Fruit fly (Drosophila melanogaster) whole organism, embryonic: Measurements from ENCODE around the gene CG16753.

Source experiments
- Adf1 ChIP-seq: fragments of 200-800 bp; sonication (Bioruptor generic); IDR thresholded peaks from 2 replicates; pipeline ENCODE4 v1.3.6; 2022; ENCODE audit warnings: missing biosample characterization, missing genetic modification characterization
- Antp ChIP-seq: fragments of 200-800 bp; sonication (Bioruptor generic); optimal IDR thresholded peaks from 3 replicates; lab custom pipeline; 2016; ENCODE audit warnings: missing biosample characterization, missing genetic modification characterization
- B-H1 ChIP-seq: fragments of 200-800 bp; sonication (Bioruptor generic); IDR thresholded peaks from 3 replicates; pipeline ENCODE4 v1.3.6; 2022; ENCODE audit warnings: missing biosample characterization, missing genetic modification characterization
- BtbVII ChIP-seq: fragments of 200-800 bp; sonication (Bioruptor generic); optimal IDR thresholded peaks from 3 replicates; lab custom pipeline; 2017; ENCODE audit warnings: missing biosample characterization, mild to moderate bottlenecking, missing genetic modification characterization
- CG11085 ChIP-seq: fragments of 200-800 bp; sonication (Bioruptor generic); IDR thresholded peaks from 2 replicates; pipeline ENCODE4 v1.3.6; 2022; ENCODE audit warnings: missing biosample characterization, missing genetic modification characterization
- CG11560 ChIP-seq: fragments of 200-800 bp; sonication (Bioruptor generic); IDR thresholded peaks from 3 replicates; pipeline ENCODE4 v1.3.6; 2022; ENCODE audit warnings: missing biosample characterization, missing genetic modification characterization
- CG1529 ChIP-seq: fragments of 200-800 bp; sonication (Bioruptor generic); optimal IDR thresholded peaks from 3 replicates; lab custom pipeline; 2018; ENCODE audit warnings: missing biosample characterization, missing genetic modification characterization
- CG1603 ChIP-seq: fragments of 200-800 bp; sonication (Bioruptor generic); optimal IDR thresholded peaks from 2 replicates; lab custom pipeline; 2019; ENCODE audit warnings: missing biosample characterization, mild to moderate bottlenecking, missing genetic modification characterization, moderate library complexity
- CG1792 ChIP-seq: fragments of 200-800 bp; sonication (Bioruptor generic); optimal IDR thresholded peaks from 2 replicates; lab custom pipeline; 2016; ENCODE audit warnings: missing biosample characterization, missing genetic modification characterization
- CG18599 ChIP-seq: fragments of 200-800 bp; sonication (Bioruptor generic); optimal IDR thresholded peaks from 3 replicates; lab custom pipeline; 2017; ENCODE audit warnings: missing biosample characterization, missing genetic modification characterization, mild to moderate bottlenecking, moderate library complexity, missing genetic modification reagents
- CG2116 ChIP-seq: fragments of 200-800 bp; sonication (Bioruptor generic); optimal IDR thresholded peaks from 3 replicates; lab custom pipeline; 2018; ENCODE audit warnings: missing biosample characterization, mild to moderate bottlenecking, missing genetic modification characterization
- CG30403 ChIP-seq: fragments of 200-800 bp; sonication (Bioruptor generic); optimal IDR thresholded peaks from 3 replicates; lab custom pipeline; 2016; ENCODE audit warnings: missing biosample characterization, missing genetic modification characterization
- CG33557 ChIP-seq: fragments of 200-800 bp; sonication (Bioruptor generic); optimal IDR thresholded peaks from 2 replicates; lab custom pipeline; 2019; ENCODE audit warnings: missing biosample characterization, mild to moderate bottlenecking, missing genetic modification characterization, moderate library complexity
- CG4820 ChIP-seq: fragments of 200-800 bp; sonication (Bioruptor generic); optimal IDR thresholded peaks from 3 replicates; lab custom pipeline; 2016; ENCODE audit warnings: missing biosample characterization, missing genetic modification characterization
- CG6254 ChIP-seq: fragments of 200-800 bp; sonication (Bioruptor generic); optimal IDR thresholded peaks from 3 replicates; lab custom pipeline; 2017; ENCODE audit warnings: mild to moderate bottlenecking, missing biosample characterization, missing genetic modification reagents, missing genetic modification characterization
- CG6272 ChIP-seq: fragments of 200-800 bp; sonication (Bioruptor generic); IDR thresholded peaks from 2 replicates; pipeline ENCODE4 v1.3.6; 2022; ENCODE audit warnings: missing biosample characterization, missing genetic modification characterization
- CG8765 ChIP-seq: fragments of 200-800 bp; sonication (Bioruptor generic); IDR thresholded peaks from 2 replicates; pipeline ENCODE4 v1.3.6; 2022; ENCODE audit warnings: missing biosample characterization, missing genetic modification characterization
- CoRest ChIP-seq: fragments of 200-800 bp; sonication (Bioruptor generic); optimal IDR thresholded peaks from 3 replicates; lab custom pipeline; 2018; ENCODE audit warnings: missing biosample characterization, mild to moderate bottlenecking, missing genetic modification characterization, moderate library complexity
- Dip3 ChIP-seq: fragments of 200-800 bp; sonication (Bioruptor generic); optimal IDR thresholded peaks from 3 replicates; lab custom pipeline; 2016; ENCODE audit warnings: missing biosample characterization, missing genetic modification characterization
- Dp ChIP-seq: fragments of 200-800 bp; sonication (Bioruptor generic); optimal IDR thresholded peaks from 2 replicates; lab custom pipeline; 2018; ENCODE audit warnings: missing biosample characterization, mild to moderate bottlenecking, missing genetic modification characterization, moderate library complexity
- HLH3B ChIP-seq: fragments of 200-800 bp; sonication (Bioruptor generic); IDR thresholded peaks from 2 replicates; pipeline ENCODE4 v1.3.6; 2022; ENCODE audit warnings: missing biosample characterization, missing genetic modification characterization
- HLH4C ChIP-seq: fragments of 200-800 bp; sonication (Bioruptor generic); IDR thresholded peaks from 3 replicates; pipeline ENCODE4 v1.3.6; 2022; ENCODE audit warnings: missing biosample characterization, missing genetic modification characterization; ENCODE audit not compliant: partially characterized antibody
- HLH54F ChIP-seq: fragments of 200-800 bp; sonication (Bioruptor generic); optimal IDR thresholded peaks from 3 replicates; lab custom pipeline; 2016; ENCODE audit warnings: missing biosample characterization, missing genetic modification characterization
- Hand ChIP-seq: fragments of 200-800 bp; sonication (Bioruptor generic); optimal IDR thresholded peaks from 2 replicates; lab custom pipeline; 2017; ENCODE audit warnings: mild to moderate bottlenecking, missing biosample characterization, missing genetic modification reagents, missing genetic modification characterization
- HmgZ ChIP-seq: fragments of 200-800 bp; sonication (Bioruptor generic); optimal IDR thresholded peaks from 2 replicates; lab custom pipeline; 2018; ENCODE audit warnings: missing biosample characterization, mild to moderate bottlenecking, missing genetic modification characterization
- Hr3 ChIP-seq: fragments of 200-800 bp; sonication (Bioruptor generic); optimal IDR thresholded peaks from 3 replicates; lab custom pipeline; 2016; ENCODE audit warnings: missing biosample characterization, missing genetic modification characterization
- Max ChIP-seq: fragments of 200-800 bp; sonication (Bioruptor generic); optimal IDR thresholded peaks from 2 replicates; lab custom pipeline; 2016; ENCODE audit warnings: missing biosample characterization, mild to moderate bottlenecking, missing genetic modification characterization
- Oli ChIP-seq: fragments of 200-800 bp; sonication (Bioruptor generic); optimal IDR thresholded peaks from 2 replicates; lab custom pipeline; 2018; ENCODE audit warnings: missing biosample characterization, mild to moderate bottlenecking, missing genetic modification characterization, moderate library complexity
- Stat92E ChIP-seq, 3 experiments: fragments of >200 bp in 2 of 3; fragments of 200-800 bp in 1 of 3; sonication (Bioruptor generic) in 1 of 3; optimal IDR thresholded peaks; 2 replicates each; lab custom pipeline; 2017 to 2019; ENCODE audit warnings: missing biosample characterization in 3 of 3, missing genetic modification characterization in 3 of 3, mild to moderate bottlenecking in 1 of 3, moderate library complexity in 1 of 3
- Vsx1 ChIP-seq: fragments of 200-800 bp; sonication (Bioruptor generic); optimal IDR thresholded peaks from 2 replicates; lab custom pipeline; 2017; ENCODE audit warnings: missing biosample characterization, mild to moderate bottlenecking, missing genetic modification characterization, missing genetic modification reagents
- al ChIP-seq: fragments of 200-800 bp; sonication (Bioruptor generic); IDR thresholded peaks from 2 replicates; pipeline ENCODE4 v1.3.6; 2022; ENCODE audit warnings: missing biosample characterization, missing genetic modification characterization
- ato ChIP-seq: fragments of 200-800 bp; sonication (Bioruptor generic); IDR thresholded peaks from 2 replicates; pipeline ENCODE4 v1.3.6; 2022; ENCODE audit warnings: missing biosample characterization, missing genetic modification characterization; ENCODE audit not compliant: partially characterized antibody
- cad ChIP-seq: fragments of >200 bp; optimal IDR thresholded peaks from 2 replicates; lab custom pipeline; 2017; ENCODE audit warnings: missing biosample characterization, missing genetic modification characterization
- crc ChIP-seq: fragments of 200-800 bp; sonication (Bioruptor generic); optimal IDR thresholded peaks from 2 replicates; lab custom pipeline; 2016; ENCODE audit warnings: missing biosample characterization, missing genetic modification characterization
- gsb ChIP-seq: fragments of 200-800 bp; sonication (Bioruptor generic); IDR thresholded peaks from 2 replicates; pipeline ENCODE4 v1.3.6; 2022; ENCODE audit warnings: missing biosample characterization, missing genetic modification characterization
- knrl ChIP-seq: fragments of 200-800 bp; sonication (Bioruptor generic); IDR thresholded peaks from 3 replicates; pipeline ENCODE4 v1.3.6; 2022; ENCODE audit warnings: missing biosample characterization, missing genetic modification characterization; ENCODE audit not compliant: partially characterized antibody
- lov ChIP-seq, 2 experiments: fragments of 200-800 bp in 1 of 2; fragments of >200 bp in 1 of 2; sonication (Bioruptor generic) in 1 of 2; IDR thresholded peaks in 1 of 2; optimal IDR thresholded peaks in 1 of 2; 2 replicates in 1 of 2; 3 replicates in 1 of 2; pipeline versions ENCODE4 v1.3.6 to Lab custom; 2017 to 2022; ENCODE audit warnings: missing biosample characterization in 1 of 2, missing genetic modification characterization in 1 of 2
- pum ChIP-seq: fragments of 200-800 bp; sonication (Bioruptor generic); optimal IDR thresholded peaks from 2 replicates; lab custom pipeline; 2016; ENCODE audit warnings: missing biosample characterization, missing genetic modification characterization
- repo ChIP-seq: fragments of 200-800 bp; sonication (Bioruptor generic); optimal IDR thresholded peaks from 2 replicates; lab custom pipeline; 2016; ENCODE audit warnings: missing biosample characterization, missing genetic modification characterization
- rib ChIP-seq: fragments of 200-800 bp; sonication (Bioruptor generic); IDR thresholded peaks from 2 replicates; pipeline ENCODE4 v1.3.6; 2022; ENCODE audit warnings: missing biosample characterization, missing genetic modification characterization
- slbo ChIP-seq: fragments of 200-800 bp; sonication (Bioruptor generic); IDR thresholded peaks from 2 replicates; pipeline ENCODE4 v1.3.6; 2022; ENCODE audit warnings: missing biosample characterization, missing genetic modification characterization
- tgo ChIP-seq: fragments of 200-800 bp; sonication (Bioruptor generic); IDR thresholded peaks from 3 replicates; pipeline ENCODE4 v1.3.6; 2022; ENCODE audit warnings: missing biosample characterization, missing genetic modification characterization
- tll ChIP-seq, 2 experiments: fragments of 200-800 bp in 1 of 2; fragments of >200 bp in 1 of 2; sonication (Bioruptor generic) in 1 of 2; optimal IDR thresholded peaks; 2 replicates each; lab custom pipeline; 2017 to 2019; ENCODE audit warnings: missing biosample characterization in 2 of 2, missing genetic modification characterization in 2 of 2, mild to moderate bottlenecking in 1 of 2, moderate library complexity in 1 of 2
- tup ChIP-seq: fragments of 200-800 bp; sonication (Bioruptor generic); optimal IDR thresholded peaks from 2 replicates; lab custom pipeline; 2016; ENCODE audit warnings: missing biosample characterization, mild to moderate bottlenecking, missing genetic modification characterization, moderate library complexity
- unc-4 ChIP-seq: fragments of 200-800 bp; sonication (Bioruptor generic); IDR thresholded peaks from 2 replicates; pipeline ENCODE4 v1.3.6; 2022; ENCODE audit warnings: missing biosample characterization, missing genetic modification characterization; ENCODE audit not compliant: partially characterized antibody
- vvl ChIP-seq: fragments of 200-800 bp; sonication (Bioruptor generic); IDR thresholded peaks from 2 replicates; pipeline ENCODE4 v1.3.6; 2022; ENCODE audit warnings: missing biosample characterization, missing genetic modification characterization
- wek ChIP-seq: fragments of 200-800 bp; sonication (Bioruptor generic); optimal IDR thresholded peaks from 3 replicates; lab custom pipeline; 2018; ENCODE audit warnings: missing biosample characterization, mild to moderate bottlenecking, missing genetic modification characterization, moderate library complexity
- wor ChIP-seq: fragments of 200-800 bp; sonication (Bioruptor generic); IDR thresholded peaks from 2 replicates; pipeline ENCODE4 v1.3.6; 2022; ENCODE audit warnings: missing biosample characterization, missing genetic modification characterization

Gene CG16753

DNA sequence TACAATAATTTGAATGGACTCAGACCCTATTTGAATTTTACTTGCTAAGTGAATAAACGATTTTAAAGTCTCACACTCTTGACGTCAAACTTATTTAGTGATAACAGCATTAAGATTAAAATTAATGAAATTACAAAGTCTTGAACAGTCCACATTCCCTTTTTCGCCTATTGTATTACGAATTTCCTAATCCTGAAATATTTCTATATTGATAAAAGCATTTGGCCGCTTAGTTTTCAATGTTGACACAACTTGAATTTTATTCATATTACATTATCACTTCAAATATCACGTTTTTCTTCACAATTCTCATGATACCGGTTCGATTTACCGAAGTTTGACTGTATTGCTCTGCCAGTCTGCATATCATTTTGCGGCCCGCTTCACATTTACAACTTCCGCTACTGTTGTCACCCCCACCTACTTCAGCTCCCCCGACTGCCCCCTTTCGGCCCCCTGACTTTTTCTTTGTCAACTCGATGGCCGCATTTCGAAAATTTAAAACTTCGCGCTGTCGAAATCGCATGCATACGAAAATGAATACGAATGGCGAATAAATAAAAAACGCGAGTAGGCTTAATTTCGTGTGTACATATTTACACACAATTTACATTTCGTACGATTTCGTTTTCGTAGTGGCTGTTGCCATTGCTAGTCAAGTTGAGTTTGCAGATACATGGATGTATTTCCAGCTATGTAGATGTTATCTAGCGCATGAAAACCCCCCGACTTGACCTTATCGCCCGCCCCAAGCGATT is 23.7 kb downstream of the CG16753 start (continued):
- TF ChIP-seq CG11560 (tag; lab: Robert Waterston, UW) (no peak), B-H1 (no peak; the same call in 2 of the 3 replicates), tgo (peak; percentile 27; the same call in 1 of the 3 replicates), CG33557 (no peak), CG4820 (peak; percentile 7), Dp (GFP tag; lab: Kevin White, UChicago) (no peak), ato (GFP tag; lab: Robert Waterston, UW) (no peak), knrl (no peak), Hand (GFP tag; lab: Kevin White, UChicago) (no peak), lov (optimal IDR thresholded peaks at IDR 0.05; lab: Kevin White, UChicago) (no peak), lov (GFP tag; IDR thresholded peaks at IDR 0.05; lab: Robert Waterston, UW) (no peak), Hr3 (GFP tag; lab: Kevin White, UChicago) (no peak), wek (GFP tag; lab: Kevin White, UChicago) (peak; percentile 80), CG18599 (peak; percentile 61), slbo (peak; percentile 22; the same call in 1 of the 2 replicates), unc-4 (GFP tag; lab: Robert Waterston, UW) (no peak), CG6254 (no peak), HLH4C (no peak), CG6272 (peak; percentile 19; the same call in 1 of the 2 replicates), rib (no peak), repo (GFP tag; lab: Kevin White, UChicago) (no peak), CG8765 (GFP tag; lab: Robert Waterston, UW) (no peak), CG11085 (GFP tag; lab: Robert Waterston, UW) (no peak), al (GFP tag; lab: Robert Waterston, UW) (no peak), HLH54F (peak; percentile 8), crc (no peak), Stat92E (GFP tag; optimal IDR thresholded peaks at IDR 0.05; lab: Kevin White, UChicago) (no peak), Max (GFP tag; lab: Kevin White, UChicago) (no peak), HmgZ (peak; percentile 16), tll (GFP tag; optimal IDR thresholded peaks at IDR 0.05; lab: Kevin White, UChicago) (no peak), Vsx1 (GFP tag; lab: Kevin White, UChicago) (no peak), tup (GFP tag; lab: Kevin White, UChicago) (no peak), HLH3B (GFP tag; lab: Robert Waterston, UW) (peak; percentile 4; the same call in 1 of the 2 replicates), Dip3 (peak; percentile 16), Antp (no peak), CG1792 (GFP tag; lab: Kevin White, UChicago) (no peak), CG2116 (GFP tag; lab: Kevin White, UChicago) (no peak), gsb (no peak; the same call in 1 of the 2 replicates), cad (GFP tag; lab: Kevin White, UChicago) (no peak), wor (GFP tag; lab: Robert Waterston, UW) (no peak), pum (GFP tag; lab: Kevin White, UChicago) (no peak), BtbVII (peak; percentile 30), CG1603 (tag; lab: Kevin White, UChicago) (peak; percentile 14), CoRest (tag; lab: Kevin White, UChicago) (peak; percentile 69), CG1529 (GFP tag; lab: Kevin White, UChicago) (peak; percentile 14), vvl (GFP tag; lab: Robert Waterston, UW) (peak; percentile 85), CG30403 (GFP tag; lab: Kevin White, UChicago) (peak; percentile 50), Oli (tag; lab: Kevin White, UChicago) (peak; percentile 68), Adf1 (GFP tag; lab: Robert Waterston, UW) (no peak)
